Worm (Caenorhabditis elegans) whole organism, L4/young adult: ENCODE measurements around the gene cpl-1.

Experiments used
- W03F9.2 ChIP-seq: fragments of 150-350 bp; optimal IDR thresholded peaks from 2 replicates; lab custom pipeline; 2014; ENCODE audit warnings: missing biosample characterization, missing genetic modification characterization
- dao-5 ChIP-seq: sonication (generic microtip); optimal IDR thresholded peaks from 2 replicates; lab custom pipeline; 2016; ENCODE audit warnings: missing genotype, missing genetic modification characterization, moderate library complexity, missing compliant biosample characterization
- him-1 ChIP-seq: sonication (generic microtip); optimal IDR thresholded peaks from 2 replicates; lab custom pipeline; 2016; ENCODE audit warnings: missing genotype, missing genetic modification reagents, missing genetic modification characterization, missing compliant biosample characterization

DNA sequence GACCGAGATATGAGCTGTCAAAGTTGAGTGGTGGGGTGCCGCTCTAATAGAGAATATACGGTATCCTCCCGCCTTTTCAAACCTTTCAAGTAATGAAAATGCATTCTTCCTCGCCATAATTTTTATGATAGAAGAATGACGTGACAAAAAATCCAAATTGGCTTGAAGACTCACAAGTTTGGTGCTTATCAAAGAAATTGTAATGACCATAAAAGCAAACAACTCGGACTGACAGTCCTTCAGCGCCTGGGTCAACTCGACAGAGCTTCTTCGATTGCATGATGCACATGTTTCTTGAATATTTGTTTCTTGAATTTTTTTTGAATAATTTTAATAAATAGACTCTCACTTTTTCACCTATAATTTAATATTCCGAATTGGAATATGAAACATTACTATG lies 10.3 kb upstream of the cpl-1 start:
- TF ChIP-seq W03F9.2 (tag; lab: Kevin White, UChicago) = no peak
- TF ChIP-seq him-1 (tag; lab: Kevin White, UChicago) = no peak
- no peak for TF ChIP-seq dao-5 (tag; lab: Kevin White, UChicago)
